Fruit fly (Drosophila melanogaster): Measurements from ENCODE around the gene CG14971.

The CG14971 gene

dm6 chr3L:3471174-3471573 lies at the start of gene CG14971:
TSS of gene CG14971 (minus strand) at chr3L:3471309.
- TF ChIP-seq CG12768 (GFP tag; optimal IDR thresholded peaks at IDR 0.05) (no peak), CG5204 (GFP tag; optimal IDR thresholded peaks at IDR 0.05) (no peak), CG1620 (GFP tag; optimal IDR thresholded peaks at IDR 0.05) (peak; percentile 39), CG11617 (GFP tag; optimal IDR thresholded peaks at IDR 0.05) (no peak), Hr96 (GFP tag; optimal IDR thresholded peaks at IDR 0.05) (no peak), pad (GFP tag; optimal IDR thresholded peaks at IDR 0.05) (peak; percentile 29), CG33017 (tag; optimal IDR thresholded peaks at IDR 0.05) (peak; percentile 18), ovo (GFP tag; optimal IDR thresholded peaks at IDR 0.05) (no peak), bab1 (GFP tag; optimal IDR thresholded peaks at IDR 0.05) (peak; percentile 66), tj (GFP tag; optimal IDR thresholded peaks at IDR 0.05) (no peak), kay (GFP tag; ENCODE audit: borderline replicate concordance) (no peak), Crg-1 (GFP tag; optimal IDR thresholded peaks at IDR 0.05) (peak; percentile 51), cic (GFP tag; optimal IDR thresholded peaks at IDR 0.05) (peak; percentile 21), Clk (GFP tag; optimal IDR thresholded peaks at IDR 0.05) (no peak), cnc (optimal IDR thresholded peaks at IDR 0.05) (no peak), toe (GFP tag; optimal IDR thresholded peaks at IDR 0.05) (no peak), CG7045 (GFP tag; optimal IDR thresholded peaks at IDR 0.05) (peak; percentile 42), Mnt (GFP tag; optimal IDR thresholded peaks at IDR 0.05) (peak; percentile 43), CG14711 (tag; optimal IDR thresholded peaks at IDR 0.05) (peak; percentile 39), CG7101 (tag; optimal IDR thresholded peaks at IDR 0.05) (peak; percentile 32)

- TF ChIP-seq CG14711 (tag; optimal IDR thresholded peaks at IDR 0.05): peak; percentile 38
- TF ChIP-seq pad (GFP tag; optimal IDR thresholded peaks at IDR 0.05): peak; percentile 7
- TF ChIP-seq CG33017 (tag; optimal IDR thresholded peaks at IDR 0.05): peak; percentile 58
- peak; percentile 49 for TF ChIP-seq Crg-1 (GFP tag; optimal IDR thresholded peaks at IDR 0.05)
- no peak for TF ChIP-seq cnc (optimal IDR thresholded peaks at IDR 0.05)
- peak; percentile 17 for TF ChIP-seq Mnt (GFP tag; optimal IDR thresholded peaks at IDR 0.05)
- peak; percentile 39 for TF ChIP-seq CG12768 (GFP tag; optimal IDR thresholded peaks at IDR 0.05)
- no peak for TF ChIP-seq Clk (GFP tag; optimal IDR thresholded peaks at IDR 0.05)
- TF ChIP-seq toe (GFP tag; optimal IDR thresholded peaks at IDR 0.05): no peak
- peak; percentile 61 for TF ChIP-seq kay (GFP tag; ENCODE audit: borderline replicate concordance)
- TF ChIP-seq CG11617 (GFP tag; optimal IDR thresholded peaks at IDR 0.05): peak; percentile 68
- peak; percentile 73 for TF ChIP-seq CG7101 (tag; optimal IDR thresholded peaks at IDR 0.05)
- TF ChIP-seq CG1620 (GFP tag; optimal IDR thresholded peaks at IDR 0.05): peak; percentile 26
- peak; percentile 39 for TF ChIP-seq Hr96 (GFP tag; optimal IDR thresholded peaks at IDR 0.05)
- peak; percentile 48 for TF ChIP-seq CG7045 (GFP tag; optimal IDR thresholded peaks at IDR 0.05)
- TF ChIP-seq CG5204 (GFP tag; optimal IDR thresholded peaks at IDR 0.05): peak; percentile 19
- TF ChIP-seq ovo (GFP tag; optimal IDR thresholded peaks at IDR 0.05): peak; percentile 60
- peak; percentile 33 for TF ChIP-seq tj (GFP tag; optimal IDR thresholded peaks at IDR 0.05)
- TF ChIP-seq bab1 (GFP tag; optimal IDR thresholded peaks at IDR 0.05): no peak
- TF ChIP-seq cic (GFP tag; optimal IDR thresholded peaks at IDR 0.05): peak; percentile 87
Observed at dm6 chr3L:3518512-3519492, 47.7 kb upstream of the CG14971 start.

dm6 chr3L:3517894-3518293 lies 46.8 kb upstream of the CG14971 start:
- peak; percentile 61 for TF ChIP-seq toe (GFP tag; optimal IDR thresholded peaks at IDR 0.05)
- no peak for TF ChIP-seq ovo (GFP tag; optimal IDR thresholded peaks at IDR 0.05)
- peak; percentile 67 for TF ChIP-seq CG7101 (tag; optimal IDR thresholded peaks at IDR 0.05)
- TF ChIP-seq CG7045 (GFP tag; optimal IDR thresholded peaks at IDR 0.05): peak; percentile 53
- TF ChIP-seq bab1 (GFP tag; optimal IDR thresholded peaks at IDR 0.05): peak; percentile 11
- TF ChIP-seq CG33017 (tag; optimal IDR thresholded peaks at IDR 0.05): peak; percentile 70
- peak; percentile 36 for TF ChIP-seq pad (GFP tag; optimal IDR thresholded peaks at IDR 0.05)
- TF ChIP-seq kay (GFP tag; ENCODE audit: borderline replicate concordance): no peak
- TF ChIP-seq CG12768 (GFP tag; optimal IDR thresholded peaks at IDR 0.05): peak; percentile 70
- TF ChIP-seq Hr96 (GFP tag; optimal IDR thresholded peaks at IDR 0.05): peak; percentile 32
- TF ChIP-seq CG11617 (GFP tag; optimal IDR thresholded peaks at IDR 0.05): peak; percentile 3
- TF ChIP-seq Mnt (GFP tag; optimal IDR thresholded peaks at IDR 0.05): peak; percentile 19
- TF ChIP-seq CG5204 (GFP tag; optimal IDR thresholded peaks at IDR 0.05): peak; percentile 55
- no peak for TF ChIP-seq CG1620 (GFP tag; optimal IDR thresholded peaks at IDR 0.05)
- peak; percentile 27 for TF ChIP-seq Clk (GFP tag; optimal IDR thresholded peaks at IDR 0.05)
- TF ChIP-seq cnc (optimal IDR thresholded peaks at IDR 0.05): no peak
- TF ChIP-seq tj (GFP tag; optimal IDR thresholded peaks at IDR 0.05): no peak
- no peak for TF ChIP-seq cic (GFP tag; optimal IDR thresholded peaks at IDR 0.05)
- TF ChIP-seq Crg-1 (GFP tag; optimal IDR thresholded peaks at IDR 0.05): no peak
- TF ChIP-seq CG14711 (tag; optimal IDR thresholded peaks at IDR 0.05): peak; percentile 68

dm6 chr3L:3516485-3516884 lies 45.4 kb upstream of the CG14971 start:
- no peak for TF ChIP-seq cnc (optimal IDR thresholded peaks at IDR 0.05)
- no peak for TF ChIP-seq Crg-1 (GFP tag; optimal IDR thresholded peaks at IDR 0.05)
- no peak for TF ChIP-seq CG14711 (tag; optimal IDR thresholded peaks at IDR 0.05)
- TF ChIP-seq tj (GFP tag; optimal IDR thresholded peaks at IDR 0.05): no peak
- no peak for TF ChIP-seq CG7101 (tag; optimal IDR thresholded peaks at IDR 0.05)
- TF ChIP-seq CG7045 (GFP tag; optimal IDR thresholded peaks at IDR 0.05): no peak
- no peak for TF ChIP-seq CG33017 (tag; optimal IDR thresholded peaks at IDR 0.05)

- peak; percentile 65 for TF ChIP-seq bab1 (GFP tag; optimal IDR thresholded peaks at IDR 0.05)
- TF ChIP-seq ovo (GFP tag; optimal IDR thresholded peaks at IDR 0.05): no peak
- peak; percentile 76 for TF ChIP-seq Mnt (GFP tag; optimal IDR thresholded peaks at IDR 0.05)
- no peak for TF ChIP-seq CG1620 (GFP tag; optimal IDR thresholded peaks at IDR 0.05)
- TF ChIP-seq tj (GFP tag; optimal IDR thresholded peaks at IDR 0.05): peak; percentile 32
- no peak for TF ChIP-seq CG33017 (tag; optimal IDR thresholded peaks at IDR 0.05)
- TF ChIP-seq Clk (GFP tag; optimal IDR thresholded peaks at IDR 0.05): no peak
- peak; percentile 29 for TF ChIP-seq CG12768 (GFP tag; optimal IDR thresholded peaks at IDR 0.05)
- TF ChIP-seq CG11617 (GFP tag; optimal IDR thresholded peaks at IDR 0.05): no peak
- TF ChIP-seq CG14711 (tag; optimal IDR thresholded peaks at IDR 0.05): peak; percentile 20
- TF ChIP-seq cnc (optimal IDR thresholded peaks at IDR 0.05): no peak
- TF ChIP-seq pad (GFP tag; optimal IDR thresholded peaks at IDR 0.05): peak; percentile 16
- TF ChIP-seq CG7045 (GFP tag; optimal IDR thresholded peaks at IDR 0.05): peak; percentile 34
- no peak for TF ChIP-seq kay (GFP tag; ENCODE audit: borderline replicate concordance)
- no peak for TF ChIP-seq Hr96 (GFP tag; optimal IDR thresholded peaks at IDR 0.05)
- peak; percentile 27 for TF ChIP-seq cic (GFP tag; optimal IDR thresholded peaks at IDR 0.05)
- no peak for TF ChIP-seq toe (GFP tag; optimal IDR thresholded peaks at IDR 0.05)
- no peak for TF ChIP-seq CG7101 (tag; optimal IDR thresholded peaks at IDR 0.05)
- TF ChIP-seq Crg-1 (GFP tag; optimal IDR thresholded peaks at IDR 0.05): no peak
- no peak for TF ChIP-seq CG5204 (GFP tag; optimal IDR thresholded peaks at IDR 0.05)
Observed at dm6 chr3L:3515280-3516020, 44.3 kb upstream of the CG14971 start, which contains the start of gene Eip63E. TSS of gene Eip63E (plus strand) at chr3L:3515751.
